Fruit fly (Drosophila melanogaster): Measurements from ENCODE around the gene CG44325.

The CG44325 gene

DNA sequence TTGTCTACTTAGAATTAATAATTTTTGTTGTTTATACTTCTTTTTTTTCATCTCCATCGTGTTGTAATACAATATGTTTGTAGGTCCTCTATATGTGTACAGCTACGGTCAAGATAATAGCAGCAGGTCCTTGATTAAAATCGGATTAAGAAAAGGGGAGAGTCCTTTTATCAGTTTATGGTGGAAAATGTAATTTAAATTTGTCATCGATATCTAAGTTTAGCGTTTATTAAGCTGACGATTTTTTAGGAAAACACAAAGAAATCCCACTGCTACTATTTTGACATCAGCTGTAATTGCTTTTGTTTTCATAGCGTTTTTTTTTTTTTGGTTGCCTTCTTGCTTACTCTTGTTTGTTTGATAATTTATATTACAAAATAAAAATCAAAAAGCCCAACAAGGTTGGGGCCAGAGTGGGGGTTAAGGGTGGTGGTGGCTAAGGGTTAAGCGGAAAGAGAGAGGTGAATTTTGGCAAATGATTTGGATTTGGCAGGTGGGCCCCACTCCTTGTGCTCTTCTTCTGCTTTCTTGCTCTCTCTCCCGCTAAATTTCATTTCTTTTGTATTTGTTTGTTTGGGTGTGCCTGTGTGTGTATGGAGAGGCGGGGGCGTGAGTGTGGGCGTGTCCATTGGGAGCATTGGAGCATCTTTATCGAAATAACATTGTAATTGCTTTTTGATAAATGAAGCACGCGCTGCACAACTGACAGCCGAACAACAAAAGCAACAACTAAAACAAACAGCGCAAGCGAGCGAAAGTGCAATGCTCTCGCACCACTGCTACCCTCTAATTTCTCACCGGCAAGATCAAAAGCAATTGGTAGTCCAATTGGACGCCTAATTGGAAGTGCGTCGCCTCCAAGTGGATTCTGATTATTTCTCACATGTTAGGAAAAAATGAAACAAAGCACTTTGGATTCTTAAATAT is 42.8 kb upstream of the CG44325 start (continued):
- TF ChIP-seq org-1 (GFP tag; optimal IDR thresholded peaks at IDR 0.05): peak; percentile 37
- TF ChIP-seq Rx (GFP tag; IDR thresholded peaks at IDR 0.05): no peak
- no peak for TF ChIP-seq Dek (tag; optimal IDR thresholded peaks at IDR 0.05)
- no peak for TF ChIP-seq CG2202 (tag; optimal IDR thresholded peaks at IDR 0.05)
- no peak for TF ChIP-seq gcm2 (GFP tag; optimal IDR thresholded peaks at IDR 0.05)
- no peak for TF ChIP-seq Sry-β (GFP tag; optimal IDR thresholded peaks at IDR 0.05)
- peak; percentile 41 for TF ChIP-seq CG14710 (tag; optimal IDR thresholded peaks at IDR 0.05)
- no peak for TF ChIP-seq prd (optimal IDR thresholded peaks at IDR 0.05)
- TF ChIP-seq prd (GFP tag; IDR thresholded peaks at IDR 0.05): 0 out of 3 replicates have a peak, but pooled peaks have one; percentile 43
- no peak for TF ChIP-seq CG13894 (tag; optimal IDR thresholded peaks at IDR 0.05)
- TF ChIP-seq CG17568 (GFP tag; optimal IDR thresholded peaks at IDR 0.05): peak; percentile 32
- no peak for TF ChIP-seq CG13123 (GFP tag; optimal IDR thresholded peaks at IDR 0.05)
- no peak for TF ChIP-seq pb (GFP tag; optimal IDR thresholded peaks at IDR 0.05)
- TF ChIP-seq CG16779 (GFP tag; IDR thresholded peaks at IDR 0.05): no peak
- no peak for TF ChIP-seq CG12769 (tag; optimal IDR thresholded peaks at IDR 0.05)
- TF ChIP-seq sob (GFP tag; IDR thresholded peaks at IDR 0.05): peak; percentile 19; the same call in 1 of the 2 replicates
- TF ChIP-seq oc (tag; optimal IDR thresholded peaks at IDR 0.05): no peak
- peak; percentile 50 for TF ChIP-seq CG13424 (tag; optimal IDR thresholded peaks at IDR 0.05)
- TF ChIP-seq CG9817 (tag; optimal IDR thresholded peaks at IDR 0.05): no peak
- no peak for TF ChIP-seq unc-4 (GFP tag; IDR thresholded peaks at IDR 0.05; ENCODE audit: partially characterized antibody)
- no peak for TF ChIP-seq Doc2 (GFP tag; IDR thresholded peaks at IDR 0.05)
- TF ChIP-seq fu2 (GFP tag; optimal IDR thresholded peaks at IDR 0.05): no peak
- no peak for TF ChIP-seq CG3726 (GFP tag; IDR thresholded peaks at IDR 0.05)
- TF ChIP-seq CG12071 (GFP tag; optimal IDR thresholded peaks at IDR 0.05): peak; percentile 19
- TF ChIP-seq CTCF (GFP tag; optimal IDR thresholded peaks at IDR 0.05): no peak
- peak; percentile 12; the same call in 1 of the 3 replicates for TF ChIP-seq ci (GFP tag; IDR thresholded peaks at IDR 0.05)
- no peak for TF ChIP-seq CG14441 (GFP tag; IDR thresholded peaks at IDR 0.05)
- TF ChIP-seq CG17802 (tag; optimal IDR thresholded peaks at IDR 0.05): no peak
- TF ChIP-seq CG13775 (GFP tag; optimal IDR thresholded peaks at IDR 0.05): peak; percentile 12
- TF ChIP-seq CG17829 (tag; optimal IDR thresholded peaks at IDR 0.05): peak; percentile 40
- no peak for TF ChIP-seq hb (GFP tag; IDR thresholded peaks at IDR 0.05; ENCODE audit: partially characterized antibody)
- TF ChIP-seq tup (GFP tag; optimal IDR thresholded peaks at IDR 0.05): no peak
- TF ChIP-seq usp (GFP tag; optimal IDR thresholded peaks at IDR 0.05): no peak
- peak; percentile 55 for TF ChIP-seq D19A (tag; optimal IDR thresholded peaks at IDR 0.05)
- peak; percentile 59 for TF ChIP-seq nau (GFP tag; optimal IDR thresholded peaks at IDR 0.05)
- no peak for TF ChIP-seq stwl (tag; optimal IDR thresholded peaks at IDR 0.05)
- TF ChIP-seq chn (GFP tag; optimal IDR thresholded peaks at IDR 0.05): no peak
- no peak for TF ChIP-seq ap (GFP tag; IDR thresholded peaks at IDR 0.05)
- TF ChIP-seq jumu (GFP tag; optimal IDR thresholded peaks at IDR 0.05): no peak
- TF ChIP-seq dm (GFP tag; optimal IDR thresholded peaks at IDR 0.05): no peak
- no peak for TF ChIP-seq bbx (GFP tag; IDR thresholded peaks at IDR 0.05; ENCODE audit: partially characterized antibody)
- TF ChIP-seq CG7839 (tag; optimal IDR thresholded peaks at IDR 0.05): peak; percentile 64
- TF ChIP-seq dysf (GFP tag; IDR thresholded peaks at IDR 0.05): peak; percentile 61; the same call in 2 of the 3 replicates
- TF ChIP-seq CG4360 (GFP tag; IDR thresholded peaks at IDR 0.05): no peak
- no peak for TF ChIP-seq Opbp (GFP tag; IDR thresholded peaks at IDR 0.05; ENCODE audit: partially characterized antibody)
- TF ChIP-seq CG7556 (GFP tag; optimal IDR thresholded peaks at IDR 0.05): peak; percentile 46
- no peak for TF ChIP-seq schlank (tag; optimal IDR thresholded peaks at IDR 0.05)
- TF ChIP-seq dimm (GFP tag; IDR thresholded peaks at IDR 0.05): no peak
- peak in 1 of 3 experiments; percentile 33 for TF ChIP-seq lola (GFP tag; optimal IDR thresholded peaks at IDR 0.05)

Data from whole organism, embryonic.